Fruit fly (Drosophila melanogaster) whole organism, adult: ENCODE results near the gene Dcps.

Experiments
- CG11617 ChIP-seq: fragments of 200-800 bp; sonication (Bioruptor generic); optimal IDR thresholded peaks from 2 replicates; lab custom pipeline; 2017; ENCODE audit warnings: mild to moderate bottlenecking, missing biosample characterization, missing genetic modification reagents, missing genetic modification characterization
- CG12768 ChIP-seq: fragments of 200-800 bp; sonication (Bioruptor generic); optimal IDR thresholded peaks from 2 replicates; lab custom pipeline; 2017; ENCODE audit warnings: missing biosample characterization, missing genetic modification characterization, mild to moderate bottlenecking, moderate library complexity, missing genetic modification reagents
- CG1620 ChIP-seq: fragments of 200-800 bp; sonication (Bioruptor generic); optimal IDR thresholded peaks from 2 replicates; lab custom pipeline; 2016; ENCODE audit warnings: missing biosample characterization, missing genetic modification characterization
- CG5204 ChIP-seq: fragments of 200-800 bp; sonication (Bioruptor generic); optimal IDR thresholded peaks from 2 replicates; lab custom pipeline; 2016; ENCODE audit warnings: missing biosample characterization, missing genetic modification characterization
- Clk ChIP-seq: fragments of 200-800 bp; sonication (Bioruptor generic); optimal IDR thresholded peaks from 2 replicates; lab custom pipeline; 2017; ENCODE audit warnings: missing biosample characterization, missing genetic modification characterization
- Crg-1 ChIP-seq: fragments of 200-800 bp; sonication (Bioruptor generic); optimal IDR thresholded peaks from 2 replicates; lab custom pipeline; 2016; ENCODE audit warnings: missing biosample characterization, missing genetic modification characterization
- Hr96 ChIP-seq: fragments of 200-800 bp; sonication (Bioruptor generic); optimal IDR thresholded peaks from 2 replicates; lab custom pipeline; 2016; ENCODE audit warnings: missing biosample characterization, missing genetic modification characterization
- Mnt ChIP-seq: fragments of 200-800 bp; sonication (Bioruptor generic); optimal IDR thresholded peaks from 2 replicates; lab custom pipeline; 2016; ENCODE audit warnings: missing biosample characterization, mild to moderate bottlenecking, missing genetic modification characterization
- bab1 ChIP-seq: fragments of 200-800 bp; sonication (Bioruptor generic); optimal IDR thresholded peaks from 3 replicates; lab custom pipeline; 2019; ENCODE audit warnings: missing biosample characterization, mild to moderate bottlenecking, missing genetic modification characterization, moderate library complexity
- cnc ChIP-seq, 2 experiments: fragments of >200 bp; optimal IDR thresholded peaks; 2 replicates each; lab custom pipeline; 2017
- kay ChIP-seq: fragments of 200-800 bp; sonication (Bioruptor generic); peaks from one replicate; lab custom pipeline; 2016; ENCODE audit warnings: missing biosample characterization, missing genetic modification characterization, borderline replicate concordance
- ovo ChIP-seq: fragments of 200-800 bp; sonication (Bioruptor generic); optimal IDR thresholded peaks from 2 replicates; lab custom pipeline; 2016; ENCODE audit warnings: missing biosample characterization, missing genetic modification characterization
- pad ChIP-seq: fragments of 200-800 bp; sonication (Bioruptor generic); optimal IDR thresholded peaks from 3 replicates; lab custom pipeline; 2017; ENCODE audit warnings: missing biosample characterization, missing genetic modification characterization, mild to moderate bottlenecking, moderate library complexity, missing genetic modification reagents
- tj ChIP-seq: fragments of 200-800 bp; sonication (Bioruptor generic); optimal IDR thresholded peaks from 3 replicates; lab custom pipeline; 2017; ENCODE audit warnings: missing biosample characterization, mild to moderate bottlenecking, missing genetic modification characterization, moderate library complexity

DNA sequence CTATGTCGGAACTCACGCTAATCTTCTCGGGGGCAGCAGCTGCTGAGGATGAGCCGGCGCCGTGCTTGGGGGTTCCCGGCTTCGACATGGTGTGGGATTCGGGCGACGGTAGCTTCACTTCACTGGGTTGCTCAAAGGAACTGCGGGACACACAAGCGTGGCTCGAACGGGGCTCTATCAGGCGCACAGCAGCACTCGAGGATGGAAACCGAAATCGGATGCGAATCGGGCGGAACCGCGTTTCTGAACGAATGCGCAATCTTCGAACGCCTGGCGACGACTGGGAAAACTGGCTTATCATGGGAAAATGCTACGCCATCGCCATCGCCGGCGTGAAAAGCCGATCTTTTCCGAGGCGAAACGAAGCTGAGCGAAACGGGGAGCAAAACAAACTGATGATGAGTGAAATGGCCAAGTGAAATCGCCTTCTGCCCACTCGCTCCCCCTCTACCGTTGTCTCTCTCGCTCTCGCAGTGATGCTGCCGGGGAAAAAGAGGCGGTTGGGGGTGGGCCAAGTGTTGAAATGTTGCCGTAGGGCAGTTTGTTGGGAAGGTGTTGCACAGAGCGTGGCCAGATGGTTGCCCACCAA, 17.1 kb upstream of the Dcps start:
- TF ChIP-seq Crg-1 (no peak), tj (GFP tag; lab: Kevin White, UChicago) (no peak), CG5204 (GFP tag; lab: Kevin White, UChicago) (no peak), Clk (GFP tag; lab: Kevin White, UChicago) (no peak), kay (GFP tag; lab: Kevin White, UChicago) (no peak), pad (GFP tag; lab: Kevin White, UChicago) (no peak), Mnt (GFP tag; lab: Kevin White, UChicago) (no peak), ovo (no peak), bab1 (GFP tag; lab: Kevin White, UChicago) (no peak), Hr96 (GFP tag; lab: Kevin White, UChicago) (no peak), cnc (optimal IDR thresholded peaks at IDR 0.05; lab: Kevin White, UChicago) (no peak), CG1620 (no peak), CG12768 (GFP tag; lab: Kevin White, UChicago) (no peak), CG11617 (GFP tag; lab: Kevin White, UChicago) (no peak)
